Worm (Caenorhabditis elegans): ENCODE results near the gene snx-13.

Gene snx-13

DNA sequence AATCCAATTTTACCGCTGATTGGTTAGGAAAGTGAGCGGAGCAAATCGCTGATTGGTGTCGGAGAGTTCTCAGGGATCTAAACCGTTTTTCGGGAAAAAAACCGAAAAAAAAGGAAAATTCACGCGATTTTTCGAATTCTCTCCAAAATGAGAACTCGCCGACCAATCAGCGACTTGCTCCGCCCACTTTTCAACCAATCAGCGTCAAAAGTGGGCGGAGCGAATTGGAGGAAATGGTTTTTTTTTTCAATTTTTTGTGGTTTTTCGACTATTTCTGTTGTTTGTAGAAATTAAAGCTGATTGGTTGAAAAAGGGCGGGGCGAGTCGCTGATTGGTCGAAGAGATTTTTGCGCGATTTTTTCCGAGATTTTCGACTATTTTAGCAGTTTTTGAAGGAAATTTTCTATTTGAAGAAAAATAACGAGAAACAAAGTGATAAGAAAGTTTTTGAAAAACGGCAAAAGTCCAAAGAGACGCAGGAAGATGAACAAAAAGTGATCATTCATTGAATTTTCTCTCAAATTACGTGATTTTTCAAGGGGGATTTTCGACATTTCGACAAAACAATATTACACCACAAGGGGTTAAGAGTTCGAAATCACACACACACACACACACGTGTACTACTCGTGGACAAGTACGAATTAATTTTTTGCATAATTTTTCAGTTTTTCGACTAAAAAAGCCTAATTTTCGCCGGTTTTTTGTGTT is 13.5 kb upstream of the snx-13 start:
- peak; percentile 92 for TF ChIP-seq nfya-1 (tag; optimal IDR thresholded peaks at IDR 0.05)
- no peak for TF ChIP-seq Y22D7AL.16 (tag; optimal IDR thresholded peaks at IDR 0.05)

DNA sequence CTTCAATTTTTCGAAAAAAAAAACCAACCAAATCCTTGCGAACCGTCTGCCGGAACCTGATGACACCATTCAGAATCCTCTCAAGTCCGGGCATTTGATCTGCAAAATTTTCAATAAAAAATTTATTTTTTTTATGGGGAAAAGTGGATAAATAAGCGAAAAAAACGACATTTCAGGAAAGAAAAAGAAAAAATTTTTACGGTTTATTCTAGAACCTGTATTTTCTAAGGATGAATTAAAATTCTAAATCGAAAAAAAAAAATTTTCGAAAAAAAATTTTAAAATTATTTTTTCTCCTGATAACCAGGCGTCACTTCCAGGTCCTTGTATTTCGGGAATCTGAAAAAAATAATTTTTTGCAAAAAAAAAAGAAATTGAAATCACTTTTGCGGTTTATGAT is 12.9 kb upstream of the snx-13 start, which contains the start of gene bca-2:
bca-2 (minus strand) TSS at position 101 of the 400 bp plus-strand sequence.
- TF ChIP-seq syd-9 (tag; optimal IDR thresholded peaks at IDR 0.05) (no peak), pha-4 (tag; optimal IDR thresholded peaks at IDR 0.05) (no peak), tbx-2 (tag; optimal IDR thresholded peaks at IDR 0.05) (no peak), ceh-14 (tag; optimal IDR thresholded peaks at IDR 0.05) (no peak), ahr-1 (tag; optimal IDR thresholded peaks at IDR 0.05) (no peak), ets-4 (tag; optimal IDR thresholded peaks at IDR 0.05) (no peak), ref-2 (tag; optimal IDR thresholded peaks at IDR 0.05) (no peak), pros-1 (tag; optimal IDR thresholded peaks at IDR 0.05) (no peak), nfya-1 (tag; optimal IDR thresholded peaks at IDR 0.05) (no peak), hlh-8 (tag; optimal IDR thresholded peaks at IDR 0.05) (no peak), elt-4 (tag; optimal IDR thresholded peaks at IDR 0.05) (no peak), ceh-18 (tag; optimal IDR thresholded peaks at IDR 0.05) (no peak), lim-6 (tag; optimal IDR thresholded peaks at IDR 0.05) (no peak)

ce11 chrIV:17099113-17099512 is 11.9 kb upstream of the snx-13 start:
- TF ChIP-seq ceh-18 (tag; optimal IDR thresholded peaks at IDR 0.05) (no peak), ztf-16 (tag; optimal IDR thresholded peaks at IDR 0.05) (no peak), gmeb-2 (tag; optimal IDR thresholded peaks at IDR 0.05) (no peak), elt-2 (tag; optimal IDR thresholded peaks at IDR 0.05) (no peak), hlh-30 (tag; optimal IDR thresholded peaks at IDR 0.05; ENCODE audit: insufficient read depth) (no peak), C08G9.2 (tag; optimal IDR thresholded peaks at IDR 0.05) (peak; percentile 65), ceh-45 (GFP tag; IDR thresholded peaks at IDR 0.05) (no peak), ahr-1 (tag; optimal IDR thresholded peaks at IDR 0.05) (peak; percentile 18), odd-2 (tag; optimal IDR thresholded peaks at IDR 0.05) (no peak), ceh-9 (tag; optimal IDR thresholded peaks at IDR 0.05) (no peak), Y22D7AL.16 (tag; optimal IDR thresholded peaks at IDR 0.05) (no peak), hlh-13 (GFP tag; optimal IDR thresholded peaks at IDR 0.05) (no peak), unc-55 (GFP tag; optimal IDR thresholded peaks at IDR 0.05) (no peak), pha-4 (tag; optimal IDR thresholded peaks at IDR 0.05) (no peak), pha-2 (tag; optimal IDR thresholded peaks at IDR 0.05) (no peak), ceh-14 (tag; optimal IDR thresholded peaks at IDR 0.05) (peak; percentile 19), hlh-6 (tag; optimal IDR thresholded peaks at IDR 0.05) (peak; percentile 43), pros-1 (tag; optimal IDR thresholded peaks at IDR 0.05) (no peak), madf-2 (tag; optimal IDR thresholded peaks at IDR 0.05) (no peak), ttx-3 (tag; optimal IDR thresholded peaks at IDR 0.05) (no peak), tbx-2 (tag; optimal IDR thresholded peaks at IDR 0.05) (peak; percentile 88), sox-4 (tag; optimal IDR thresholded peaks at IDR 0.05) (no peak), lin-11 (tag; optimal IDR thresholded peaks at IDR 0.05) (no peak), tbx-7 (tag; optimal IDR thresholded peaks at IDR 0.05) (peak; percentile 52), fkh-6 (tag; optimal IDR thresholded peaks at IDR 0.05) (peak; percentile 9), elt-4 (tag; optimal IDR thresholded peaks at IDR 0.05) (no peak), mec-3 (tag; optimal IDR thresholded peaks at IDR 0.05; ENCODE audit: borderline replicate concordance) (no peak), ama-1 (optimal IDR thresholded peaks at IDR 0.05) (no peak), ref-2 (tag; optimal IDR thresholded peaks at IDR 0.05) (peak; percentile 84), ceh-34 (tag; optimal IDR thresholded peaks at IDR 0.05) (peak; percentile 56), syd-9 (tag; optimal IDR thresholded peaks at IDR 0.05) (no peak), dmd-4 (tag; optimal IDR thresholded peaks at IDR 0.05; ENCODE audit: borderline replicate concordance) (no peak), zip-5 (tag; optimal IDR thresholded peaks at IDR 0.05) (peak; percentile 38), ceh-6 (GFP tag; optimal IDR thresholded peaks at IDR 0.05) (no peak), pat-9 (tag; optimal IDR thresholded peaks at IDR 0.05) (no peak), dve-1 (tag; optimal IDR thresholded peaks at IDR 0.05) (no peak), unc-86 (tag; optimal IDR thresholded peaks at IDR 0.05) (no peak), lim-6 (tag; optimal IDR thresholded peaks at IDR 0.05) (peak; percentile 7), K09A11.1 (tag; optimal IDR thresholded peaks at IDR 0.05; ENCODE audit: insufficient read depth) (no peak), pax-1 (tag; optimal IDR thresholded peaks at IDR 0.05) (no peak), eyg-1 (tag; optimal IDR thresholded peaks at IDR 0.05) (no peak), T23F11.4 (GFP tag; optimal IDR thresholded peaks at IDR 0.05) (no peak), ceh-30 (tag; optimal IDR thresholded peaks at IDR 0.05) (no peak)
